Worm (Caenorhabditis elegans) whole organism, mixed stage, embryonic: ENCODE measurements around the gene C30G12.4.

Source experiments
- cnd-1 ChIP-seq: fragments of 200-800 bp; sonication (Bioruptor generic); optimal IDR thresholded peaks from 2 replicates; lab custom pipeline; 2018; ENCODE audit warnings: mild to moderate bottlenecking, missing genetic modification characterization, missing compliant biosample characterization
- elt-3 ChIP-seq: fragments of 150-350 bp; optimal IDR thresholded peaks from 2 replicates; lab custom pipeline; 2014; ENCODE audit warnings: missing biosample characterization, missing genetic modification characterization
- lin-13 ChIP-seq: fragments of 150-350 bp; optimal IDR thresholded peaks from 2 replicates; lab custom pipeline; 2014; ENCODE audit warnings: missing biosample characterization, missing genetic modification characterization
- lsy-2 ChIP-seq: fragments of 150-350 bp; optimal IDR thresholded peaks from 2 replicates; lab custom pipeline; 2014; ENCODE audit warnings: missing biosample characterization, missing genetic modification characterization
- mep-1 ChIP-seq: fragments of 150-350 bp; optimal IDR thresholded peaks from 2 replicates; lab custom pipeline; 2017; ENCODE audit warnings: missing biosample characterization, missing genetic modification reagents, missing genetic modification characterization, inconsistent platforms
- nhr-28 ChIP-seq: fragments of 150-350 bp; optimal IDR thresholded peaks from 2 replicates; lab custom pipeline; 2014; ENCODE audit warnings: missing biosample characterization, missing genetic modification characterization
- snpc-4 ChIP-seq: fragments of 150-350 bp; optimal IDR thresholded peaks from 2 replicates; lab custom pipeline; 2014; ENCODE audit warnings: missing biosample characterization, missing genetic modification characterization
- sptf-1 ChIP-seq: sonication (generic microtip); optimal IDR thresholded peaks from 2 replicates; lab custom pipeline; 2017; ENCODE audit warnings: mild to moderate bottlenecking, missing genetic modification characterization, moderate library complexity, missing compliant biosample characterization
- zip-8 ChIP-seq: fragments of 150-350 bp; optimal IDR thresholded peaks from 2 replicates; lab custom pipeline; 2014; ENCODE audit warnings: missing biosample characterization, missing genetic modification characterization
- ztf-11 ChIP-seq: fragments of 150-350 bp; optimal IDR thresholded peaks from 2 replicates; lab custom pipeline; 2014; ENCODE audit warnings: missing biosample characterization, missing genetic modification characterization

ce11 chrII:7230684-7231083 lies 31.3 kb upstream of the C30G12.4 start:
- TF ChIP-seq lsy-2 (tag; lab: Kevin White, UChicago): no peak
- no peak for TF ChIP-seq snpc-4 (tag; lab: Kevin White, UChicago)
- no peak for TF ChIP-seq lin-13 (tag; lab: Kevin White, UChicago)
- no peak for TF ChIP-seq elt-3 (tag; lab: Kevin White, UChicago)
- no peak for TF ChIP-seq mep-1 (tag; lab: Kevin White, UChicago)
- no peak for TF ChIP-seq ztf-11 (tag; lab: Kevin White, UChicago)
- no peak for TF ChIP-seq cnd-1
- TF ChIP-seq zip-8 (tag; lab: Kevin White, UChicago): no peak
- TF ChIP-seq sptf-1 (tag; lab: Kevin White, UChicago): no peak
- no peak for TF ChIP-seq nhr-28 (tag; lab: Kevin White, UChicago)
